Worm (Caenorhabditis elegans): ENCODE measurements around the gene ncr-1.

DNA sequence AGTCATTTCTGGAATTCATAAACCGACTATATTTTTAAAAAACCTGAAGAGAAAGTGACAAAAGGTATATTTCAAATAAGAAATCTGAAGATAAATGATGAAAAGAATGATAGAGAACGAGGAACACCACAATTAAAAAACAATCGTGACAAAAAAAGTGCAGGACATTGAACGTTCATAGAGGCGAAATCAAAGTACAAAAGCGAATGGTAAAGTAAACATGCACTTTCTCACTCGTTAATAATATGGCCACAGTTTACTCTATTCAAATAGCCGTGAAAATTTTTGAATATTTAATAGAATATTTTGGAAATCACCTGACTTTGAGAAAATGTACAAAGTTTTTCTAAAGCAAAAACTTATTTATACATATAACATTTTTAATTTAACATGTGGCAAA lies 3.5 kb upstream of the ncr-1 start, which contains the start of gene F46H6.5:
- TF ChIP-seq ama-1 (optimal IDR thresholded peaks at IDR 0.05) (no peak), fkh-10 (GFP tag; optimal IDR thresholded peaks at IDR 0.05) (no peak)
